Worm (Caenorhabditis elegans): ENCODE data around the gene nhr-212.

nhr-212 gene

DNA sequence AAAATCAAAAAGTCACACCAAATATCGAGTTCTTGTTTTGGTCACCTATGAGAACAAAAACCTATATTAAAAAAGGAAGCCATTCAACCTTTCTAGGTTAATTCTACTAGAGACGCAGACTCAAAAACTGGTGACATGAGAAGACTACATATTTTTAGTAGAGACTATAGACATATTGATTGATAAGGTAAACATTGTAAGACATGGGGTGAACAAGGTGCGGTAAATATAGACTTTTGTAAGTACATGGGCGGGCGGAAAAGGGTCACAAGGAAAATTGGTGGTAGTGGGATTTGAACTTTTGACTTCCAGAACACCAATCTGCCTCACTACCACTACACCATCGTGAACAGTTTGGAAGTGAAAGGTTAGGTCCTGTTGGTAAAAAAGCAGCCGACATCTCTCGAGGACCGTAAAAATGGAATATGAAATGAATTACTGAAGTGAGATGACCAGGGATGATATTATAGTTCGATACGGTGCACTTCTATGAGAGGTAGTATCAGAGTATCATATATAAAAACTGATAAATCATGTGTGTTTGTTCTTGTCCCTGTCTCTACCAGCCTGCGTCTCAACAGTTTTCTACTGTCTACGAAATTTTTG lies at the start of gene nhr-212:
Gene nhr-212 (plus strand): TSS at position 573 of the 606 bp plus-strand sequence.
- TF ChIP-seq pha-4 (tag; optimal IDR thresholded peaks at IDR 0.05): peak; percentile 6
- no peak for TF ChIP-seq mep-1 (tag; optimal IDR thresholded peaks at IDR 0.05)
- no peak for TF ChIP-seq nhr-237 (tag; optimal IDR thresholded peaks at IDR 0.05)

DNA sequence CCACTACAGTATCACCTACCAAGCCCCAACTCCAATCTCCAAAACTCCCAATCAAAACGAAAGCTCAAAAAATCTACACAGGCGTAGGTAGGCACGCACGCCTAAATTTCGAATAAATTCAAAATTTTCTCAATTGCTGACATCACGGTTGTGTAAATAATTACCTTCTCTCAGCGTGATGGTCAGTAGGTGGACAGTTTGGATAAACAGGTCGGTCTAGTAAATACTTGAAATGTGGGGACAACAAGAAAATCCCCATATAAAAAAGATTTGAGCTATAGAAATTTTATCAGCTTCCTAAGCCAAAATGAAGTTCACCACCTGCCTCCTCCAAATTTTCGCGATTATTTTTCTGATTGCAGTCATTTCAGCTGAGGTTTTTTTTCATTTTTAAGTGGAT lies 46.6 kb upstream of the nhr-212 start, which contains the start of gene B0554.1:
Gene B0554.1 (plus strand): TSS at position 301 of the 400 bp plus-strand sequence.
- TF ChIP-seq mab-5 (tag; optimal IDR thresholded peaks at IDR 0.05) (no peak), cnd-1 (tag; optimal IDR thresholded peaks at IDR 0.05) (no peak), tbx-8 (GFP tag; optimal IDR thresholded peaks at IDR 0.05) (no peak), lsy-2 (tag; optimal IDR thresholded peaks at IDR 0.05) (no peak), sptf-1 (tag; optimal IDR thresholded peaks at IDR 0.05) (no peak), hlh-1 (tag; optimal IDR thresholded peaks at IDR 0.05) (no peak), unc-120 (tag; optimal IDR thresholded peaks at IDR 0.05; ENCODE audit: poor library complexity, severe bottlenecking) (no peak)

DNA sequence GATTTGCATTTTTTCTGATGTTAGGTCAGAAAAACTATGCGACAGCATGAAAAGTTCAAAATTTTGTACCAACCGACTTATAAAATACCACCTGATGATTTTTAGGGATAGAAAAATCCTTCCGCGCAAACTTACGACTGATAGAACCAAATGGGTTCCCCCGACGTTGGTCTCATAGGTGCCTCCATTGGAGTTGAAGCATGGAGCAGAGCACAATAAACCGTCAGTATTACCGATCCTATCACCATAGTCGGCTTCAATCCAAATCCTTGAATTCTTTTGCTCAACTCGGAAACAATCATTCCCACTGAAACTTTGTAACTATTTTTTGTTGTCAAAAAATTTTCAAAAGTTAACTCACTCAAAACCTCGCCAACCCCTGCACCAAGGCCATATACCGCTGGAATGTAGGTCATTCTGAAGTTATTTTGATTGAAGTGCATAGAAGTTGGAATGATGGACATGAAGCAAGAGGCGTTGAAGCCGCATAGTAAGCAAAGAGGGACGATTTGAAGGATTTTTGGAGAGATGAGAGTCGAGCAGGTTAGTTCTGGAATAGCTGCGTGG lies 45.4 kb upstream of the nhr-212 start:
- TF ChIP-seq nhr-12 (tag; optimal IDR thresholded peaks at IDR 0.05) (no peak), elt-3 (tag; optimal IDR thresholded peaks at IDR 0.05) (no peak), ceh-39 (tag; optimal IDR thresholded peaks at IDR 0.05) (no peak), snpc-4 (tag; optimal IDR thresholded peaks at IDR 0.05) (no peak), nhr-28 (tag; optimal IDR thresholded peaks at IDR 0.05) (no peak), cnd-1 (tag; optimal IDR thresholded peaks at IDR 0.05) (no peak), ces-1 (GFP tag; optimal IDR thresholded peaks at IDR 0.05) (no peak), mep-1 (tag; optimal IDR thresholded peaks at IDR 0.05) (no peak), ham-2 (GFP tag; optimal IDR thresholded peaks at IDR 0.05) (no peak), ceh-43 (GFP tag; optimal IDR thresholded peaks at IDR 0.05) (no peak)

DNA sequence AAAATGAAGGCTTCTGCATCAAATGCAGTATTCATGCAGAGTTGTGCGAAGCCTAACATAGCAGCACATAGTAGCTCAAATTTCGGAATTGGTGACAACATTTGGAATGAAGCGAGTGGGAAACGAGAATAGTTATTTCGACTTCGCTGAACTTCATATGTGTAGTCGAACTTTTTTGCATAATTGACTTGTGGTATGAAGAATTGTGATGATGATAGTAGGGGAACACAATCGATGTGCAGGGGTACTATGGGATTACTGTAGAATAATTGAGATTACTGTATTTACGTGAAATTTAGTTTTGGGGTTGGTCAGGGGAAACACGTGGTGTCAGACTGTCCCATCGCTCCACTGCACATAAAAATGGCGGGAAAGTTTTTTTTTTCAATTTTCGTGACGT lies 43.7 kb upstream of the nhr-212 start, which contains the start of gene B0554.7:
Gene B0554.7 (minus strand): TSS at position 101 of the 400 bp plus-strand sequence.
- TF ChIP-seq nhr-2 (tag; optimal IDR thresholded peaks at IDR 0.05) (no peak), ztf-11 (tag; optimal IDR thresholded peaks at IDR 0.05) (no peak), mab-5 (tag; optimal IDR thresholded peaks at IDR 0.05) (no peak), mep-1 (tag; optimal IDR thresholded peaks at IDR 0.05) (no peak), elt-1 (tag; optimal IDR thresholded peaks at IDR 0.05; ENCODE audit: borderline replicate concordance, insufficient read depth) (no peak), nhr-12 (tag; optimal IDR thresholded peaks at IDR 0.05) (no peak), cnd-1 (tag; optimal IDR thresholded peaks at IDR 0.05) (no peak), ceh-39 (tag; optimal IDR thresholded peaks at IDR 0.05) (no peak), elt-3 (tag; optimal IDR thresholded peaks at IDR 0.05) (no peak), zip-8 (tag; optimal IDR thresholded peaks at IDR 0.05) (no peak), unc-62 (GFP tag; optimal IDR thresholded peaks at IDR 0.05) (no peak), snpc-4 (tag; optimal IDR thresholded peaks at IDR 0.05) (no peak), nhr-237 (tag; optimal IDR thresholded peaks at IDR 0.05) (no peak)

DNA sequence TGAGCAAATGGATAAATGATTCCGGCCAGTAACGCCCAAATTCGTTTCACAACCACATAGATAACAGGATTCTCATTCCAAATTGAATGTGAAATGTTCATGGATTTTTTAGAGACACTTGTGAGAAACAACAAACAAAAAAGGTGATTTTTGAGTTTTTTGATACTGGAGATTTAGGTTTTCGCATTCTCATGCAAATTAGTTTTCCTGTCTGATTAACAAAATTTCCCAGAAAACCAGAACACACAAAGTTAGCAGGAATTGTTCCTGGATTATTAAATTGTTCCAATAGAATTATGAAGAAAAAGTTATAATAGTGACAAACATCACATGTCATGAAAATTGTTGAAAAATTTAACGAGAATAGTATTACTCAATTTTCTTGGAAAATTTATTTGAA lies 41.5 kb upstream of the nhr-212 start, which contains the start of gene srh-33:
Gene srh-33 (minus strand): TSS at position 101 of the 400 bp plus-strand sequence.
- no peak for TF ChIP-seq blmp-1 (tag; optimal IDR thresholded peaks at IDR 0.05)
- TF ChIP-seq sptf-1 (tag; optimal IDR thresholded peaks at IDR 0.05): no peak
- no peak for TF ChIP-seq flh-1 (GFP tag; optimal IDR thresholded peaks at IDR 0.05)
- no peak for TF ChIP-seq snpc-4 (tag; optimal IDR thresholded peaks at IDR 0.05)
- TF ChIP-seq nhr-28 (tag; optimal IDR thresholded peaks at IDR 0.05): no peak
- no peak for TF ChIP-seq mep-1 (tag; optimal IDR thresholded peaks at IDR 0.05)
- TF ChIP-seq hlh-1 (tag; optimal IDR thresholded peaks at IDR 0.05): no peak
- no peak for TF ChIP-seq bed-3 (GFP tag; optimal IDR thresholded peaks at IDR 0.05)
- TF ChIP-seq elt-1 (tag; optimal IDR thresholded peaks at IDR 0.05; ENCODE audit: borderline replicate concordance, insufficient read depth): no peak
- TF ChIP-seq pha-4 (tag; optimal IDR thresholded peaks at IDR 0.05): no peak
- no peak for TF ChIP-seq elt-3 (tag; optimal IDR thresholded peaks at IDR 0.05)
- no peak for TF ChIP-seq drap-1 (GFP tag; optimal IDR thresholded peaks at IDR 0.05)
- no peak for TF ChIP-seq ham-2 (GFP tag; optimal IDR thresholded peaks at IDR 0.05)
- no peak for TF ChIP-seq mab-5 (tag; optimal IDR thresholded peaks at IDR 0.05)
- no peak for TF ChIP-seq unc-62 (GFP tag; optimal IDR thresholded peaks at IDR 0.05)
- TF ChIP-seq unc-120 (tag; optimal IDR thresholded peaks at IDR 0.05; ENCODE audit: poor library complexity, severe bottlenecking): no peak

DNA sequence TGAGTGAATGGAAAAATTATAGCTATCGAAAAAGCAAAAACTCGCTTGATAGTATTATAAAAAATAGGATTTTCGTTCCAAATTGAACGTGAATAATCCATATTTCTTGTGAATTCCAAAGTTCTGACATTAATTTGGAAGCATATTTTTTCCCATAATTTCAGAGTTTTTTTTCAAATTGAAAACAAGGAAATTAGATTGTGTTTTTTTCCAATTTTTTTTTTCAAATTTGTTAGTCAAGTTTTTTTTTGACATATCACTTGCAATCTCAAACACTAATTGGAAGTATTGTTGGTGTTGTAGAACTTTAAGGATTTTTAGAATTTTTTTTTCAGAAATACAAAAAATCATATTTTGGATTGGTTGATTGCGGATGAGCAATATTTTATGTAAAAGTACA lies 38.1 kb upstream of the nhr-212 start, which contains the start of gene srh-34:
Gene srh-34 (minus strand): TSS at position 101 of the 400 bp plus-strand sequence.
- TF ChIP-seq ceh-43 (GFP tag; optimal IDR thresholded peaks at IDR 0.05): no peak
